In the genomic region with DNA sequence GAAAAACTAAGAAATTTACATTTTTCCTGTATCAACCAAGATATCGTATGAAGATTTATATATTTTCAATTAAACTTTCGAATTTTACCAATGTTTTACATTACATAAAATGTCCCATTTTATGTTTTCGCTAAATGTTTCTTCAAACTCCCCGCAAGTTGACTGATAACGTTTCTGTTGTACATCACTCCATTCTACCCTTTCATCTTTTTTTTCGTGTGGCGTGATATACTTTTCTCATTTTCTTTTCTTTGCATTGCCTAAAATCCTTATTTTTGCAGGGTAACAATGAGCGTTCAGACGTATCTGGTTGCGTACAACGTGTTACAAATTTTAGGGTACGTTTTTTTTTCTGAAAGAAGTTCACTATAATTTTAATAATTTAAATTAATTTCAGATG, we compare ENCODE assay signal across 2 worm cellular contexts.
TF ChIP-seq lines count a peak whose summit lies in the region.

A gene (plus strand): TSS at position 282 of the 400 bp plus-strand sequence.

TF ChIP-seq in whole organism, L3 larva, 47 proteins besides CTCF, POLR2A, EP300 and RAD21:
- TF ChIP-seq ztf-11 (tag; optimal IDR thresholded peaks at IDR 0.05; lab: Kevin White, UChicago) (no peak), pqm-1 (tag; optimal IDR thresholded peaks at IDR 0.05; lab: Kevin White, UChicago) (peak; percentile 3), elt-2 (tag; optimal IDR thresholded peaks at IDR 0.05; lab: Kevin White, UChicago) (peak; percentile 32)

TF ChIP-seq in whole organism, L4 larva, 104 proteins besides CTCF, POLR2A, EP300 and RAD21:
- TF ChIP-seq lin-15B (tag; optimal IDR thresholded peaks at IDR 0.05; lab: Kevin White, UChicago) (no peak), daf-16 (GFP tag; optimal IDR thresholded peaks at IDR 0.05; lab: Kevin White, UChicago) (no peak), daf-16 (tag; optimal IDR thresholded peaks at IDR 0.05; lab: Kevin White, UChicago) (peak; percentile 7), vab-7 (GFP tag; IDR thresholded peaks at IDR 0.05; lab: Robert Waterston, UW) (no peak), nhr-28 (tag; optimal IDR thresholded peaks at IDR 0.05; lab: Kevin White, UChicago) (peak; percentile 56), pqm-1 (tag; optimal IDR thresholded peaks at IDR 0.05; lab: Kevin White, UChicago) (peak; percentile 38), dpl-1 (GFP tag; optimal IDR thresholded peaks at IDR 0.05; lab: Kevin White, UChicago) (no peak), nhr-77 (tag; optimal IDR thresholded peaks at IDR 0.05; lab: Kevin White, UChicago) (peak; percentile 37), hlh-30 (tag; optimal IDR thresholded peaks at IDR 0.05; lab: Kevin White, UChicago; ENCODE audit: insufficient read depth) (no peak), nhr-111 (GFP tag; optimal IDR thresholded peaks at IDR 0.05; lab: Kevin White, UChicago) (no peak), dve-1 (tag; optimal IDR thresholded peaks at IDR 0.05; lab: Kevin White, UChicago; ENCODE audit: insufficient read depth) (peak; percentile 0)
